Worm (Caenorhabditis elegans): ENCODE results near the gene C33C12.12.
A peak's percentile ranks its signal among the peaks of the same experiment; 100 is the strongest.
"Not testable (repeated sequence)": the region's sequence is repeated elsewhere in the genome, so short reads cannot be mapped to it uniquely, and the experiment has no call there.

The C33C12.12 gene

DNA sequence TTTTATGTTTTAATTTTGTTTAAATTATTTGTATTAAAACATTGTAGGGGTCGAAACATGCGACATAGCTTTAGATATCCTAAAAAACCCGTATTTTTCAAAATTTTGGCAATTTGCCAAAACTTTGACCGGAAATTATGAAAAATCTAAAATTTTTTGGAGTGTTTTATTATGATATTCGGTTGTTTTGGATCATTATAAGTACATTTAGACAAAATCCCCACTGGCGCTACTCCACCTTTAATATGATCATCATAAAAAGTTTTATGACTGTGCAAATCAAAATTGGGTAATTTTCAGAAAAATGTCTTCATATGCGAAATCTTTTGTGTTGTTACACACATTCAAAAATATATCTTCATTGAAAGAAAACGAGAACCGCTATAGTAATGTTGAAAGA lies 16.3 kb downstream of the C33C12.12 start, which contains the start of gene math-18:
Gene math-18, plus strand, starts transcription at position 301 of the 400 bp plus-strand sequence.
- TF ChIP-seq ceh-27 (GFP tag; optimal IDR thresholded peaks at IDR 0.05); ekl-4 (GFP tag; IDR thresholded peaks at IDR 0.05); chd-7 (tag; optimal IDR thresholded peaks at IDR 0.05): not testable (repeated sequence)

DNA sequence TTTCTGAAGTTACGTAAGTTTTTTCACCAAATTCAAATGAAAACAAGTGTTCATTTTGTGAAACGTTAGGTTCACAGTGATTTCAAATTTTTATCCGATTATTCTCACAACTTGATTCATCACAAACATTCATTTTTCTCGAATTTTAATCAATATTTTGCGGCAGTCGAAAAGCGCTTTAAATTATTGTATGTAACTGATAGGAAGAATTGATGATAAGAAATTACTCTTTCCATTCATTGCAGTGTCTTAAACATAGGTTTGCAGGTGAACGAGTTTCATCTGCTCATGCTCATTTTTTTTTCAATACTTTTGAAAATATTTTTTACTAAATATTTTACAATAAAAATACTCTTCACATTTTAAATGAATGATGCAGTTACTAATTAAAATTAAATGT lies 17.5 kb downstream of the C33C12.12 start:
- no peak for TF ChIP-seq atf-7 (tag; optimal IDR thresholded peaks at IDR 0.05)
- TF ChIP-seq K11D2.4 (GFP tag; IDR thresholded peaks at IDR 0.05): no peak
- TF ChIP-seq efl-1 (GFP tag; optimal IDR thresholded peaks at IDR 0.05): no peak
- TF ChIP-seq nhr-80 (tag; optimal IDR thresholded peaks at IDR 0.05): peak; percentile 5
- no peak for TF ChIP-seq ceh-27 (GFP tag; optimal IDR thresholded peaks at IDR 0.05)
- TF ChIP-seq attf-3 (GFP tag; conservative IDR thresholded peaks at IDR 0.05): no peak
- no peak for TF ChIP-seq bed-2 (GFP tag; IDR thresholded peaks at IDR 0.05)

- TF ChIP-seq Y79H2A.3 (GFP tag; conservative IDR thresholded peaks at IDR 0.05) (no peak), atf-7 (tag; optimal IDR thresholded peaks at IDR 0.05) (no peak), let-526 (GFP tag; IDR thresholded peaks at IDR 0.05) (no peak), rpc-1 (optimal IDR thresholded peaks at IDR 0.05) (no peak), rpc-1 (tag; optimal IDR thresholded peaks at IDR 0.05) (no peak), Y95B8A.8 (GFP tag; IDR thresholded peaks at IDR 0.05) (no peak), him-1 (tag; optimal IDR thresholded peaks at IDR 0.05) (no peak), K12H6.12 (tag; optimal IDR thresholded peaks at IDR 0.05) (no peak), D2030.7 (GFP tag; IDR thresholded peaks at IDR 0.05) (no peak), athp-1 (tag; optimal IDR thresholded peaks at IDR 0.05) (no peak), F37B4.10 (GFP tag; IDR thresholded peaks at IDR 0.05) (no peak), snpc-3.4 (tag; optimal IDR thresholded peaks at IDR 0.05) (no peak), snpc-4 (GFP tag; optimal IDR thresholded peaks at IDR 0.05) (no peak), snpc-4 (tag; optimal IDR thresholded peaks at IDR 0.05) (no peak), nhr-80 (tag; optimal IDR thresholded peaks at IDR 0.05) (no peak), F49E8.2 (tag; optimal IDR thresholded peaks at IDR 0.05; ENCODE audit: insufficient read depth) (no peak)
Observed at ce11 chrII:2150485-2150985, 19.4 kb downstream of the C33C12.12 start, which contains the start of the genes C40A11.7 and C40A11.8. C40A11.7 (minus strand) TSS chrII:2150585. C40A11.8 (minus strand) TSS chrII:2150935.

DNA sequence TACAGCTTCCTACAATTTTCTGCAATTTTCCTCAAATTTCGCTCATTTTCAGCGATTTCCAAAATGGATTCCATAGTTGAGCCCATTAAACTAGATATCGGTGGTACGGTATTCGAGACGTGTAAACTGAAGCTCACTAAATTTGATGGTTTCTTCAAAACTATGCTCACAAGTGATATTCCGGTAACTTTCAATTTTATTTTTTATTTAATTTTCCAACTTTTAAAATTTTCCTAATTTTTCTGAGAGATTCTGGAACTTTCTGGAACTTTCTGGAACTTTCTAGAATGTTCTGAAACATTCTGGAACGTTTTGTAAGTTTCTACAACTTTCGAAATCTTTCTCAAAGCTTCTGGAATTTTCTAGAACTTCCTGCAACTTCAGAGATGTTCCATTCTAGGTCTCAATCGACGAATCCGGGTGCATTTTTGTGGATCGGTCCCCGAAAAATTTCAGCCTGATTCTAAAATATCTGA lies 23.0 kb downstream of the C33C12.12 start, which contains the start of gene C40A11.2:
Gene C40A11.2, plus strand, starts transcription at position 51 of the 476 bp plus-strand sequence.
- TF ChIP-seq snpc-4 (GFP tag; optimal IDR thresholded peaks at IDR 0.05) (no peak), snpc-4 (tag; optimal IDR thresholded peaks at IDR 0.05) (no peak), hsf-1 (GFP tag; IDR thresholded peaks at IDR 0.05) (peak; percentile 90), atf-7 (tag; optimal IDR thresholded peaks at IDR 0.05) (no peak), hmg-1.2 (GFP tag; IDR thresholded peaks at IDR 0.05) (no peak), Y95B8A.8 (GFP tag; IDR thresholded peaks at IDR 0.05) (no peak)

DNA sequence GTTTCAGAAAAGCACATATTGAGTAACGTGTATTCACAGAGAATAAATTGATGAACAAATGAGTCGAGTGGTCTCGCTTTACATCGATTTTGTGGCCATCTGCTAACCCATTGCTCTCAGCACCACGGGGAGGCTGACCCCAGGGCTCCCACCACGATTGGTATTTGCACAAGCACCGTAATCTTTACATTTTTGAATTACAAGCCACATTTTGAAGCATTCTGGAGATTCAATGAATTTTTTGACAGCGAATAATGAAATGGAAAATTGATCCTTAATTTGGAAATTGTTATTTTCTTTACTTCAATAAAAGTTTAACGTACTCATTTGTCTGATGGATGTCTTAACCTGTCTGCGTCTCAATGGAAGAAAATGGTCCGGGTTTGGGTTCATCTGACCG lies 24.4 kb downstream of the C33C12.12 start, which contains the start of gene C40A11.6:
Gene C40A11.6, minus strand, starts transcription at position 101 of the 400 bp plus-strand sequence.
- TF ChIP-seq hlh-26 (GFP tag; conservative IDR thresholded peaks at IDR 0.05) (no peak), gei-17 (GFP tag; optimal IDR thresholded peaks at IDR 0.05) (no peak)

ce11 chrII:2140817-2141216 lies 29.2 kb downstream of the C33C12.12 start, which contains the start of gene C40A11.3:
C40A11.3 (plus strand) TSS chrII:2141117.
- TF ChIP-seq egl-44 (GFP tag; IDR thresholded peaks at IDR 0.05) (no peak), gei-17 (GFP tag; optimal IDR thresholded peaks at IDR 0.05) (no peak), atf-7 (tag; optimal IDR thresholded peaks at IDR 0.05) (no peak), Y53G8AR.9 (GFP tag; conservative IDR thresholded peaks at IDR 0.05) (no peak), pbrm-1 (GFP tag; IDR thresholded peaks at IDR 0.05) (no peak), madf-6 (GFP tag; IDR thresholded peaks at IDR 0.05) (no peak), K11D2.4 (GFP tag; IDR thresholded peaks at IDR 0.05) (no peak), pha-4 (tag; optimal IDR thresholded peaks at IDR 0.05) (no peak), rec-8 (tag; optimal IDR thresholded peaks at IDR 0.05) (no peak), T26A5.8 (tag; optimal IDR thresholded peaks at IDR 0.05) (no peak), nhr-80 (tag; optimal IDR thresholded peaks at IDR 0.05) (no peak), egl-18 (GFP tag; IDR thresholded peaks at IDR 0.05) (no peak), nhr-179 (tag; optimal IDR thresholded peaks at IDR 0.05) (no peak), T07F8.4 (tag; optimal IDR thresholded peaks at IDR 0.05) (no peak), him-1 (tag; optimal IDR thresholded peaks at IDR 0.05) (no peak), Y79H2A.3 (GFP tag; conservative IDR thresholded peaks at IDR 0.05) (no peak), madf-8 (GFP tag; conservative IDR thresholded peaks at IDR 0.05) (no peak)
